Fruit fly (Drosophila melanogaster) whole organism, embryonic: ENCODE measurements around the gene Fatp1.

ENCODE experiments used
- Ada2b ChIP-seq: fragments of 200-800 bp; sonication (Bioruptor generic); IDR thresholded peaks from 2 replicates; pipeline ENCODE4 v1.3.6; 2022; ENCODE audit warnings: missing biosample characterization, missing genetic modification characterization
- CG12744 ChIP-seq: fragments of 200-800 bp; sonication (Bioruptor generic); optimal IDR thresholded peaks from 2 replicates; lab custom pipeline; 2016; ENCODE audit warnings: missing biosample characterization, missing genetic modification characterization
- CG13894 ChIP-seq: fragments of 200-800 bp; sonication (Bioruptor generic); optimal IDR thresholded peaks from 3 replicates; lab custom pipeline; 2018; ENCODE audit warnings: missing biosample characterization, mild to moderate bottlenecking, missing genetic modification characterization, moderate library complexity
- CG14014 ChIP-seq: fragments of 200-800 bp; sonication (Bioruptor generic); IDR thresholded peaks from 2 replicates; pipeline ENCODE4 v1.3.6; 2022; ENCODE audit warnings: missing biosample characterization, missing genetic modification characterization
- CG15011 ChIP-seq: fragments of 200-800 bp; sonication (Bioruptor generic); optimal IDR thresholded peaks from 3 replicates; lab custom pipeline; 2018; ENCODE audit warnings: missing biosample characterization, mild to moderate bottlenecking, missing genetic modification characterization
- CG15601 ChIP-seq: fragments of 200-800 bp; sonication (Bioruptor generic); optimal IDR thresholded peaks from 3 replicates; lab custom pipeline; 2019; ENCODE audit warnings: missing biosample characterization, mild to moderate bottlenecking, missing genetic modification characterization, moderate library complexity
- CG1647 ChIP-seq: fragments of 200-800 bp; sonication (Bioruptor generic); optimal IDR thresholded peaks from 3 replicates; lab custom pipeline; 2016; ENCODE audit warnings: missing biosample characterization, missing genetic modification characterization
- CG17186 ChIP-seq: fragments of 200-800 bp; sonication (Bioruptor generic); optimal IDR thresholded peaks from 3 replicates; lab custom pipeline; 2017; ENCODE audit warnings: missing biosample characterization, missing genetic modification reagents, missing genetic modification characterization
- CG17829 ChIP-seq: fragments of 200-800 bp; optimal IDR thresholded peaks from 2 replicates; lab custom pipeline; 2019; ENCODE audit warnings: missing biosample characterization, mild to moderate bottlenecking, missing genetic modification characterization, moderate library complexity
- CG18599 ChIP-seq: fragments of 200-800 bp; sonication (Bioruptor generic); optimal IDR thresholded peaks from 3 replicates; lab custom pipeline; 2017; ENCODE audit warnings: missing biosample characterization, missing genetic modification characterization, mild to moderate bottlenecking, moderate library complexity, missing genetic modification reagents
- CG18764 ChIP-seq: fragments of 200-800 bp; sonication (Bioruptor generic); optimal IDR thresholded peaks from 3 replicates; lab custom pipeline; 2016; ENCODE audit warnings: missing biosample characterization, missing genetic modification characterization
- CG2116 ChIP-seq: fragments of 200-800 bp; sonication (Bioruptor generic); optimal IDR thresholded peaks from 3 replicates; lab custom pipeline; 2018; ENCODE audit warnings: missing biosample characterization, mild to moderate bottlenecking, missing genetic modification characterization
- CG3065 ChIP-seq: fragments of 200-800 bp; sonication (Bioruptor generic); optimal IDR thresholded peaks from 2 replicates; lab custom pipeline; 2016; ENCODE audit warnings: missing biosample characterization, missing genetic modification characterization
- CG31224 ChIP-seq: fragments of 200-800 bp; sonication (Bioruptor generic); IDR thresholded peaks from 2 replicates; pipeline ENCODE4 v1.3.6; 2022; ENCODE audit warnings: missing biosample characterization, missing genetic modification characterization
- CG4820 ChIP-seq: fragments of 200-800 bp; sonication (Bioruptor generic); optimal IDR thresholded peaks from 3 replicates; lab custom pipeline; 2016; ENCODE audit warnings: missing biosample characterization, missing genetic modification characterization
- CG6683 ChIP-seq: fragments of 200-800 bp; sonication (Bioruptor generic); optimal IDR thresholded peaks from 2 replicates; lab custom pipeline; 2017; ENCODE audit warnings: missing biosample characterization, mild to moderate bottlenecking, missing genetic modification characterization, missing genetic modification reagents
- CG7928 ChIP-seq: fragments of 200-800 bp; sonication (Bioruptor generic); optimal IDR thresholded peaks from 2 replicates; lab custom pipeline; 2017; ENCODE audit warnings: missing biosample characterization, mild to moderate bottlenecking, missing genetic modification characterization
- CG9609 ChIP-seq: fragments of 200-800 bp; sonication (Bioruptor generic); optimal IDR thresholded peaks from 3 replicates; lab custom pipeline; 2016; ENCODE audit warnings: missing biosample characterization, missing genetic modification characterization
- CG9727 ChIP-seq: fragments of 200-800 bp; sonication (Bioruptor generic); optimal IDR thresholded peaks from 3 replicates; lab custom pipeline; 2017; ENCODE audit warnings: missing biosample characterization, mild to moderate bottlenecking, missing genetic modification characterization
- CG9932 ChIP-seq: fragments of 200-800 bp; sonication (Bioruptor generic); IDR thresholded peaks from 2 replicates; pipeline ENCODE4 v1.3.6; 2022; ENCODE audit warnings: missing biosample characterization, missing genetic modification characterization
- Camta ChIP-seq: fragments of 200-800 bp; sonication (Bioruptor generic); optimal IDR thresholded peaks from 2 replicates; lab custom pipeline; 2016; ENCODE audit warnings: missing biosample characterization, missing genetic modification characterization
- Deaf1 ChIP-seq: fragments of 200-800 bp; optimal IDR thresholded peaks from 3 replicates; lab custom pipeline; 2019; ENCODE audit warnings: missing biosample characterization, mild to moderate bottlenecking, missing genetic modification characterization, moderate library complexity
- Eip74EF ChIP-seq, 2 experiments: fragments of 200-800 bp in 1 of 2; fragments of >200 bp in 1 of 2; sonication (Bioruptor generic) in 1 of 2; optimal IDR thresholded peaks; 2 replicates each; lab custom pipeline; 2017 to 2019; ENCODE audit warnings: missing biosample characterization in 2 of 2, missing genetic modification characterization in 2 of 2, mild to moderate bottlenecking in 1 of 2, moderate library complexity in 1 of 2
- HLH54F ChIP-seq: fragments of 200-800 bp; sonication (Bioruptor generic); optimal IDR thresholded peaks from 3 replicates; lab custom pipeline; 2016; ENCODE audit warnings: missing biosample characterization, missing genetic modification characterization
- Hand ChIP-seq: fragments of 200-800 bp; sonication (Bioruptor generic); optimal IDR thresholded peaks from 2 replicates; lab custom pipeline; 2017; ENCODE audit warnings: mild to moderate bottlenecking, missing biosample characterization, missing genetic modification reagents, missing genetic modification characterization
- Myb ChIP-seq: fragments of 200-800 bp; sonication (Bioruptor generic); optimal IDR thresholded peaks from 2 replicates; lab custom pipeline; 2016; ENCODE audit warnings: missing biosample characterization, missing genetic modification characterization
- Six4 ChIP-seq: fragments of 200-800 bp; sonication (Bioruptor generic); optimal IDR thresholded peaks from 2 replicates; lab custom pipeline; 2016; ENCODE audit warnings: missing biosample characterization, missing genetic modification characterization
- Taf1 ChIP-seq: fragments of 200-800 bp; sonication (Bioruptor generic); IDR thresholded peaks from 2 replicates; pipeline ENCODE4 v1.3.6; 2022; ENCODE audit warnings: missing biosample characterization, missing genetic modification characterization
- YL-1 ChIP-seq: fragments of 200-800 bp; sonication (Bioruptor generic); optimal IDR thresholded peaks from 3 replicates; lab custom pipeline; 2017; ENCODE audit warnings: missing biosample characterization, mild to moderate bottlenecking, missing genetic modification characterization
- esg ChIP-seq: fragments of 200-800 bp; sonication (Bioruptor generic); conservative IDR thresholded peaks from 2 replicates; pipeline ENCODE4 v1.3.6; 2022; ENCODE audit warnings: missing biosample characterization, missing genetic modification characterization
- exex ChIP-seq: fragments of 200-800 bp; sonication (Bioruptor generic); optimal IDR thresholded peaks from 4 replicates; lab custom pipeline; 2018; ENCODE audit warnings: missing biosample characterization, mild to moderate bottlenecking, missing genetic modification characterization, moderate library complexity
- gro ChIP-seq: fragments of 200-800 bp; sonication (Bioruptor generic); optimal IDR thresholded peaks from 2 replicates; lab custom pipeline; 2016; ENCODE audit warnings: missing biosample characterization, missing genetic modification characterization
- hkb ChIP-seq, 2 experiments: fragments of 200-800 bp in 1 of 2; fragments of >200 bp in 1 of 2; sonication (Bioruptor generic) in 1 of 2; IDR thresholded peaks in 1 of 2; optimal IDR thresholded peaks in 1 of 2; 2 replicates each; pipeline versions ENCODE4 v1.3.6 to Lab custom; 2017 to 2022; ENCODE audit warnings: missing biosample characterization in 1 of 2, missing genetic modification characterization in 1 of 2
- lbe ChIP-seq: fragments of 200-800 bp; sonication (Bioruptor generic); optimal IDR thresholded peaks from 2 replicates; lab custom pipeline; 2016; ENCODE audit warnings: missing biosample characterization, mild to moderate bottlenecking, missing genetic modification characterization
- nerfin-2 ChIP-seq: fragments of 200-800 bp; sonication (Bioruptor generic); IDR thresholded peaks from 2 replicates; pipeline ENCODE4 v1.3.6; 2022; ENCODE audit warnings: missing biosample characterization, missing genetic modification characterization; ENCODE audit not compliant: partially characterized antibody
- org-1 ChIP-seq: fragments of 200-800 bp; sonication (Bioruptor generic); optimal IDR thresholded peaks from 2 replicates; lab custom pipeline; 2017; ENCODE audit warnings: missing biosample characterization, missing genetic modification characterization
- p53 ChIP-seq: fragments of 200-800 bp; sonication (Bioruptor generic); optimal IDR thresholded peaks from 2 replicates; lab custom pipeline; 2016; ENCODE audit warnings: missing biosample characterization, missing genetic modification characterization
- pan ChIP-seq, 4 experiments: fragments of >200 bp in 3 of 4; fragments of 200-800 bp in 1 of 4; sonication (Bioruptor generic) in 1 of 4; optimal IDR thresholded peaks in 3 of 4; IDR thresholded peaks in 1 of 4; 2 replicates each; pipeline versions ENCODE4 v1.3.6 to Lab custom; 2017 to 2022; ENCODE audit warnings: missing biosample characterization in 2 of 4, missing genetic modification characterization in 2 of 4, mixed read lengths in 1 of 4
- peb ChIP-seq: fragments of 200-800 bp; sonication (Bioruptor generic); IDR thresholded peaks from 2 replicates; pipeline ENCODE4 v1.3.6; 2022; ENCODE audit warnings: missing biosample characterization, missing genetic modification characterization
- salm ChIP-seq: fragments of 200-800 bp; sonication (Bioruptor generic); optimal IDR thresholded peaks from 2 replicates; lab custom pipeline; 2018; ENCODE audit warnings: missing biosample characterization, mild to moderate bottlenecking, missing genetic modification characterization
- sna ChIP-seq: fragments of 200-800 bp; sonication (Bioruptor generic); IDR thresholded peaks from 2 replicates; pipeline ENCODE4 v1.3.6; 2022; ENCODE audit warnings: missing biosample characterization, missing genetic modification characterization; ENCODE audit not compliant: partially characterized antibody
- sqz ChIP-seq: fragments of 200-800 bp; sonication (Bioruptor generic); optimal IDR thresholded peaks from 3 replicates; lab custom pipeline; 2018; ENCODE audit warnings: missing biosample characterization, mild to moderate bottlenecking, missing genetic modification characterization
- sr ChIP-seq: fragments of 200-800 bp; sonication (Bioruptor generic); IDR thresholded peaks from 3 replicates; pipeline ENCODE4 v1.3.6; 2022; ENCODE audit warnings: missing biosample characterization, missing genetic modification characterization
- stwl ChIP-seq: fragments of 200-800 bp; sonication (Bioruptor generic); optimal IDR thresholded peaks from 3 replicates; lab custom pipeline; 2018; ENCODE audit warnings: missing biosample characterization, mild to moderate bottlenecking, missing genetic modification characterization, moderate library complexity
- tgo ChIP-seq: fragments of 200-800 bp; sonication (Bioruptor generic); IDR thresholded peaks from 3 replicates; pipeline ENCODE4 v1.3.6; 2022; ENCODE audit warnings: missing biosample characterization, missing genetic modification characterization
- tna ChIP-seq: fragments of 200-800 bp; sonication (Bioruptor generic); IDR thresholded peaks from 2 replicates; pipeline ENCODE4 v1.3.6; 2022; ENCODE audit warnings: missing biosample characterization, missing genetic modification characterization; ENCODE audit not compliant: partially characterized antibody
- vnd ChIP-seq: fragments of 200-800 bp; sonication (Bioruptor generic); IDR thresholded peaks from 3 replicates; pipeline ENCODE4 v1.3.6; 2022; ENCODE audit warnings: missing biosample characterization, missing genetic modification characterization; ENCODE audit not compliant: partially characterized antibody
- zfh2 ChIP-seq: fragments of 200-800 bp; sonication (Bioruptor generic); optimal IDR thresholded peaks from 2 replicates; lab custom pipeline; 2016; ENCODE audit warnings: missing biosample characterization, missing genetic modification characterization

Gene Fatp1

DNA sequence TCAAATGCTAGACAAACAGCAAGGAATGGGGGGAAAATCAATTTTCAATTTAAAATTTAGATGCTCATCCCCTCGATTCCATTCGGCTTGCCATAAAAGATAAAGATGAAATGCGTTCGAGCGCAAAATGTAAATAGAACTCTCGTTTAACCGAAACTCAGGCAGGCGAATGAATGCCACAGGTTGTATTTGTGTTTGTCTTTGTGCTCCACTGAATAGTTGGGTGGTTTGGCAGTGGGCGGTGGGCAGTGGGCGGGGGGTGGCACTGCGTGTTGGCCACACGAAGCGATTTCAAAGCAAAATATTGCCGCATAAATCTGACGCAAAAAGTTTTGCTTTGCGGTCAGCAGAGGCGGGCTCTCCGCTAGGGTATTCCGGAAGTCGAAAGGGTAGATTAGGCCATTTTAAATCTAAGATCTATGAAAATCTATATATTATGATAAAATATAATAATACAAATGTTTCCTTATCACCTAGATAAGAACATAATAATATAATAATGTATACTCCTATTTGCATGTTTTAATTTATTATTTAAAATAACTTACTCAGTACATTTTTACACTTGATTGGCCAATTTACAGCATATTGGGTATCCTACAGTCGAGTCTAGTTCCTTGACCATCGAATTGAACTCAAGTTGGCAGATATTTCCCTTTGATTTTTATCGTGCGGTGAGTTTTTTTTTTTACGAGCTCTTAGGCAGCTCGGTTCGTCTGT lies 5.3 kb upstream of the Fatp1 start (continued):
- TF ChIP-seq tgo (GFP tag; lab: Robert Waterston, UW) (peak; percentile 71; the same call in 2 of the 3 replicates), Hand (GFP tag; lab: Kevin White, UChicago) (peak; percentile 44), CG18764 (GFP tag; lab: Kevin White, UChicago) (no peak), CG9932 (GFP tag; lab: Robert Waterston, UW) (peak; percentile 42; the same call in 1 of the 2 replicates), HLH54F (GFP tag; lab: Kevin White, UChicago) (no peak), org-1 (GFP tag; lab: Kevin White, UChicago) (peak; percentile 70), zfh2 (GFP tag; lab: Kevin White, UChicago) (no peak), Ada2b (GFP tag; lab: Robert Waterston, UW) (peak; percentile 46), sna (GFP tag; lab: Robert Waterston, UW) (no peak), Eip74EF (GFP tag; optimal IDR thresholded peaks at IDR 0.05; lab: Kevin White, UChicago) (peak in 1 of 2 experiments; percentile 53), CG14014 (GFP tag; lab: Robert Waterston, UW) (peak; percentile 25; the same call in 1 of the 2 replicates), exex (tag; lab: Kevin White, UChicago) (no peak), CG13894 (tag; lab: Kevin White, UChicago) (no peak), sr (GFP tag; lab: Robert Waterston, UW) (peak; percentile 92), Taf1 (GFP tag; lab: Robert Waterston, UW) (no peak), Camta (no peak), sqz (peak; percentile 33), Deaf1 (tag; lab: Kevin White, UChicago) (peak; percentile 27), gro (GFP tag; lab: Kevin White, UChicago) (no peak), tna (no peak), vnd (GFP tag; lab: Robert Waterston, UW) (no peak), hkb (optimal IDR thresholded peaks at IDR 0.05; lab: Kevin White, UChicago) (no peak), hkb (GFP tag; IDR thresholded peaks at IDR 0.05; lab: Robert Waterston, UW) (peak; percentile 70), Six4 (GFP tag; lab: Kevin White, UChicago) (no peak), lbe (GFP tag; lab: Kevin White, UChicago) (no peak), CG15601 (tag; lab: Kevin White, UChicago) (peak; percentile 11), p53 (GFP tag; lab: Kevin White, UChicago) (no peak), CG31224 (peak; percentile 46; the same call in 1 of the 2 replicates), nerfin-2 (no peak), CG3065 (GFP tag; lab: Kevin White, UChicago) (peak; percentile 18), CG18599 (GFP tag; lab: Kevin White, UChicago) (peak; percentile 74), CG6683 (GFP tag; lab: Kevin White, UChicago) (peak; percentile 3), CG9609 (GFP tag; lab: Kevin White, UChicago) (no peak), pan (optimal IDR thresholded peaks at IDR 0.05; lab: Kevin White, UChicago) (peak in 1 of 2 experiments; percentile 4), pan (GFP tag; optimal IDR thresholded peaks at IDR 0.05 in 1 of 2, IDR thresholded peaks at IDR 0.05 in 1 of 2) (peak in 1 of 2 experiments; percentile 74), esg (peak; percentile 36; the same call in 1 of the 2 replicates), CG2116 (peak; percentile 5), CG7928 (GFP tag; lab: Kevin White, UChicago) (no peak), CG17829 (peak; percentile 37), CG17186 (GFP tag; lab: Kevin White, UChicago) (no peak), CG1647 (GFP tag; lab: Kevin White, UChicago) (no peak), YL-1 (GFP tag; lab: Kevin White, UChicago) (no peak), CG12744 (GFP tag; lab: Kevin White, UChicago) (no peak), CG9727 (GFP tag; lab: Kevin White, UChicago) (peak; percentile 77), stwl (tag; lab: Kevin White, UChicago) (no peak), Myb (GFP tag; lab: Kevin White, UChicago) (no peak), salm (tag; lab: Kevin White, UChicago) (peak; percentile 17), peb (GFP tag; lab: Robert Waterston, UW) (no peak), CG4820 (GFP tag; lab: Kevin White, UChicago) (peak; percentile 51), CG15011 (GFP tag; lab: Kevin White, UChicago) (peak; percentile 50)
